Worm (Caenorhabditis elegans) whole organism, L2 larva: ENCODE measurements around the gene srd-36.
A peak's percentile ranks its signal among the peaks of the same experiment; 100 is the strongest.

Experiments used
- C34F6.9 ChIP-seq: fragments of 150-350 bp; optimal IDR thresholded peaks from 2 replicates; lab custom pipeline; 2014; ENCODE audit warnings: missing biosample characterization, missing genetic modification characterization
- F13H6.1 ChIP-seq: sonication (generic microtip); optimal IDR thresholded peaks from 2 replicates; lab custom pipeline; 2016; ENCODE audit warnings: missing genetic modification characterization, missing compliant biosample characterization
- R02D3.7 ChIP-seq: fragments of 150-350 bp; optimal IDR thresholded peaks from 2 replicates; lab custom pipeline; 2014; ENCODE audit warnings: missing biosample characterization, missing genetic modification characterization
- ZK546.5 ChIP-seq: sonication (generic microtip); optimal IDR thresholded peaks from 2 replicates; lab custom pipeline; 2017; ENCODE audit warnings: missing biosample characterization, missing genetic modification characterization
- alr-1 ChIP-seq: fragments of 150-350 bp; optimal IDR thresholded peaks from 2 replicates; lab custom pipeline; 2014; ENCODE audit warnings: missing biosample characterization, missing genetic modification characterization
- ama-1 ChIP-seq: fragments of 150-350 bp; optimal IDR thresholded peaks from 2 replicates; lab custom pipeline; 2018; ENCODE audit warnings: inconsistent platforms
- blmp-1 ChIP-seq: sonication (generic microtip); optimal IDR thresholded peaks from 2 replicates; lab custom pipeline; 2017; ENCODE audit warnings: missing genetic modification characterization, mild to moderate bottlenecking, missing compliant biosample characterization, antibody characterized with exemption, moderate library complexity; ENCODE audit not compliant: insufficient read depth
- ceh-16 ChIP-seq: fragments of 150-350 bp; optimal IDR thresholded peaks from 2 replicates; lab custom pipeline; 2014; ENCODE audit warnings: missing biosample characterization, missing genetic modification characterization
- ceh-82 ChIP-seq: fragments of 150-350 bp; optimal IDR thresholded peaks from 2 replicates; lab custom pipeline; 2014; ENCODE audit warnings: missing biosample characterization, missing genetic modification characterization
- crh-2 ChIP-seq: sonication (generic microtip); optimal IDR thresholded peaks from 2 replicates; lab custom pipeline; 2017; ENCODE audit warnings: missing biosample characterization, missing genetic modification characterization
- dmd-4 ChIP-seq: sonication (generic microtip); optimal IDR thresholded peaks from 2 replicates; lab custom pipeline; 2017; ENCODE audit warnings: missing biosample characterization, missing genetic modification characterization
- egl-27 ChIP-seq: sonication (generic microtip); optimal IDR thresholded peaks from 3 replicates; lab custom pipeline; 2017; ENCODE audit warnings: missing biosample characterization, missing genetic modification reagents, missing genetic modification characterization
- elt-3 ChIP-seq: sonication (generic microtip); optimal IDR thresholded peaks from 2 replicates; lab custom pipeline; 2017; ENCODE audit warnings: missing biosample characterization, missing genetic modification characterization
- fos-1 ChIP-seq: fragments of 150-350 bp; optimal IDR thresholded peaks from 2 replicates; lab custom pipeline; 2014; ENCODE audit warnings: missing biosample characterization, missing genetic modification characterization
- gmeb-1 ChIP-seq: fragments of 150-350 bp; optimal IDR thresholded peaks from 2 replicates; lab custom pipeline; 2014; ENCODE audit warnings: missing biosample characterization, missing genetic modification characterization
- lin-11 ChIP-seq: fragments of 150-350 bp; sonication (generic microtip); optimal IDR thresholded peaks from 2 replicates; lab custom pipeline; 2014; ENCODE audit warnings: missing biosample characterization, missing genetic modification characterization, inconsistent platforms, mixed read lengths
- lin-13 ChIP-seq: fragments of 150-350 bp; optimal IDR thresholded peaks from 2 replicates; lab custom pipeline; 2014; ENCODE audit warnings: missing biosample characterization, missing genetic modification reagents, missing genetic modification characterization
- lin-39 ChIP-seq: fragments of 150-350 bp; optimal IDR thresholded peaks from 2 replicates; lab custom pipeline; 2014; ENCODE audit warnings: missing biosample characterization, missing genetic modification reagents, missing genetic modification characterization
- lsy-2 ChIP-seq, 2 experiments: fragments of 150-350 bp in 1 of 2; sonication (generic microtip) in 1 of 2; optimal IDR thresholded peaks; 2 replicates each; lab custom pipeline; 2014 to 2017; ENCODE audit warnings: missing biosample characterization in 2 of 2, missing genetic modification characterization in 2 of 2
- mab-5 ChIP-seq: fragments of 150-350 bp; optimal IDR thresholded peaks from 2 replicates; lab custom pipeline; 2014; ENCODE audit warnings: missing biosample characterization, missing genetic modification characterization
- mdl-1 ChIP-seq, 2 experiments: fragments of 150-350 bp in 1 of 2; sonication (generic microtip) in 1 of 2; optimal IDR thresholded peaks; 2 replicates each; lab custom pipeline; 2017; ENCODE audit warnings: missing biosample characterization in 2 of 2, missing genetic modification characterization in 2 of 2
- nhr-12 ChIP-seq: fragments of 150-350 bp; optimal IDR thresholded peaks from 2 replicates; lab custom pipeline; 2014; ENCODE audit warnings: missing biosample characterization, missing genetic modification characterization
- nhr-129 ChIP-seq: fragments of 150-350 bp; optimal IDR thresholded peaks from 2 replicates; lab custom pipeline; 2014; ENCODE audit warnings: missing biosample characterization, missing genetic modification characterization
- nhr-21 ChIP-seq: fragments of 150-350 bp; optimal IDR thresholded peaks from 2 replicates; lab custom pipeline; 2014; ENCODE audit warnings: missing biosample characterization, missing genetic modification characterization
- nhr-23 ChIP-seq: fragments of 150-350 bp; optimal IDR thresholded peaks from 2 replicates; lab custom pipeline; 2014; ENCODE audit warnings: missing biosample characterization, missing genetic modification reagents, missing genetic modification characterization
- nhr-237 ChIP-seq: fragments of 150-350 bp; optimal IDR thresholded peaks from 2 replicates; lab custom pipeline; 2014; ENCODE audit warnings: missing biosample characterization, missing genetic modification characterization
- nhr-25 ChIP-seq: fragments of 150-350 bp; sonication (generic microtip); optimal IDR thresholded peaks from 3 replicates; lab custom pipeline; 2014; ENCODE audit warnings: missing biosample characterization, missing genetic modification characterization
- nhr-6 ChIP-seq: fragments of 150-350 bp; optimal IDR thresholded peaks from 2 replicates; lab custom pipeline; 2014; ENCODE audit warnings: missing biosample characterization, missing genetic modification characterization
- nhr-77 ChIP-seq: fragments of 150-350 bp; optimal IDR thresholded peaks from 2 replicates; lab custom pipeline; 2014; ENCODE audit warnings: missing biosample characterization, missing genetic modification characterization
- sem-4 ChIP-seq: fragments of 150-350 bp; optimal IDR thresholded peaks from 2 replicates; lab custom pipeline; 2014; ENCODE audit warnings: missing biosample characterization, missing genetic modification reagents, missing genetic modification characterization
- skn-1 ChIP-seq: sonication (generic microtip); optimal IDR thresholded peaks from 2 replicates; lab custom pipeline; 2017; ENCODE audit warnings: missing biosample characterization, missing genetic modification characterization
- sma-3 ChIP-seq: sonication (generic microtip); optimal IDR thresholded peaks from 2 replicates; lab custom pipeline; 2016; ENCODE audit warnings: missing genetic modification reagents, missing genetic modification characterization, missing compliant biosample characterization
- sma-9 ChIP-seq, 2 experiments: fragments of 150-350 bp in 1 of 2; sonication (generic microtip) in 1 of 2; optimal IDR thresholded peaks; 2 replicates each; lab custom pipeline; 2014 to 2016; ENCODE audit warnings: missing genetic modification characterization in 2 of 2, mild to moderate bottlenecking in 1 of 2, missing biosample characterization in 1 of 2, missing compliant biosample characterization in 1 of 2, missing genetic modification reagents in 1 of 2, moderate library complexity in 1 of 2
- snpc-4 ChIP-seq: fragments of 150-350 bp; optimal IDR thresholded peaks from 2 replicates; lab custom pipeline; 2014; ENCODE audit warnings: missing biosample characterization, missing genetic modification characterization
- unc-55 ChIP-seq: fragments of 150-350 bp; sonication (generic microtip); optimal IDR thresholded peaks from 3 replicates; lab custom pipeline; 2014; ENCODE audit warnings: missing biosample characterization, missing genetic modification reagents, missing genetic modification characterization
- unc-62 ChIP-seq: fragments of 150-350 bp; optimal IDR thresholded peaks from 2 replicates; lab custom pipeline; 2014; ENCODE audit warnings: missing biosample characterization, missing genetic modification reagents, missing genetic modification characterization
- zag-1 ChIP-seq: fragments of 150-350 bp; optimal IDR thresholded peaks from 2 replicates; lab custom pipeline; 2014; ENCODE audit warnings: missing biosample characterization, missing genetic modification characterization
- ztf-1 ChIP-seq: fragments of 200-800 bp; sonication (Bioruptor generic); conservative IDR thresholded peaks from 2 replicates; pipeline ENCODE4 v1.3.6; 2022; ENCODE audit warnings: missing genetic modification characterization, missing compliant biosample characterization
- ztf-11 ChIP-seq: sonication (generic microtip); optimal IDR thresholded peaks from 2 replicates; lab custom pipeline; 2017; ENCODE audit warnings: missing biosample characterization, missing genetic modification characterization
- ztf-4 ChIP-seq: fragments of 150-350 bp; optimal IDR thresholded peaks from 2 replicates; lab custom pipeline; 2014; ENCODE audit warnings: missing biosample characterization, missing genetic modification characterization

The srd-36 gene

ce11 chrX:13331386-13331785 lies 36.8 kb upstream of the srd-36 start, which contains the start of gene sir-2.3:
sir-2.3 (plus strand) TSS chrX:13331686.
- TF ChIP-seq nhr-23 (tag; lab: Kevin White, UChicago) (no peak), ceh-82 (tag; lab: Kevin White, UChicago) (no peak), ztf-1 (no peak), ztf-11 (tag; lab: Kevin White, UChicago) (no peak), mdl-1 (tag; optimal IDR thresholded peaks at IDR 0.05; lab: Kevin White, UChicago) (no peak), zag-1 (no peak), ZK546.5 (tag; lab: Kevin White, UChicago) (no peak), nhr-12 (no peak), sem-4 (no peak), mab-5 (tag; lab: Kevin White, UChicago) (no peak), elt-3 (tag; lab: Kevin White, UChicago) (no peak), C34F6.9 (tag; lab: Kevin White, UChicago) (no peak), lsy-2 (tag; optimal IDR thresholded peaks at IDR 0.05; lab: Kevin White, UChicago) (no peak), snpc-4 (tag; lab: Kevin White, UChicago) (no peak), F13H6.1 (tag; lab: Kevin White, UChicago) (no peak), alr-1 (no peak), unc-55 (no peak), dmd-4 (no peak), nhr-6 (tag; lab: Kevin White, UChicago) (no peak)
- TF ChIP-seq, all 48 proteins: peak for 0

- no peak for TF ChIP-seq nhr-77 (tag; lab: Kevin White, UChicago)
- TF ChIP-seq nhr-21 (tag; lab: Kevin White, UChicago) = peak; percentile 86
- no peak for TF ChIP-seq ztf-1
- peak; percentile 94 for TF ChIP-seq C34F6.9 (tag; lab: Kevin White, UChicago)
- no peak for TF ChIP-seq skn-1 (tag; lab: Kevin White, UChicago)
- peak; percentile 85 for TF ChIP-seq sma-3 (GFP tag; lab: Kevin White, UChicago)
- no peak for TF ChIP-seq nhr-12
- TF ChIP-seq crh-2 (tag; lab: Kevin White, UChicago) = peak; percentile 85
- TF ChIP-seq ceh-16 (tag; lab: Kevin White, UChicago) = no peak
- peak; percentile 89 for TF ChIP-seq F13H6.1 (tag; lab: Kevin White, UChicago)
- no peak for TF ChIP-seq ZK546.5 (tag; lab: Kevin White, UChicago)
- TF ChIP-seq lsy-2 (tag; optimal IDR thresholded peaks at IDR 0.05; lab: Kevin White, UChicago) = peak in 1 of 2 experiments; percentile 81
- TF ChIP-seq zag-1 = peak; percentile 57
- peak; percentile 69 for TF ChIP-seq blmp-1
- peak; percentile 79 for TF ChIP-seq nhr-6 (tag; lab: Kevin White, UChicago)
- no peak for TF ChIP-seq ama-1
- TF ChIP-seq fos-1 (tag; lab: Kevin White, UChicago) = peak; percentile 99
- TF ChIP-seq lin-39 (tag; lab: Kevin White, UChicago) = peak; percentile 63
- TF ChIP-seq dmd-4 = no peak
- peak; percentile 64 for TF ChIP-seq lin-13 (GFP tag; lab: Kevin White, UChicago)
- peak; percentile 94 for TF ChIP-seq nhr-129
- TF ChIP-seq nhr-237 (tag; lab: Kevin White, UChicago) = no peak
- TF ChIP-seq lin-11 (tag; lab: Kevin White, UChicago) = peak; percentile 28
- TF ChIP-seq mdl-1 (tag; optimal IDR thresholded peaks at IDR 0.05; lab: Kevin White, UChicago) = peak; percentile 20 to 76
- TF ChIP-seq gmeb-1 (tag; lab: Kevin White, UChicago) = peak; percentile 58
- peak; percentile 87 for TF ChIP-seq unc-55
- no peak for TF ChIP-seq ztf-11 (tag; lab: Kevin White, UChicago)
- peak; percentile 89 for TF ChIP-seq sma-9 (GFP tag; optimal IDR thresholded peaks at IDR 0.05; lab: Kevin White, UChicago)
- no peak for TF ChIP-seq sma-9 (tag; optimal IDR thresholded peaks at IDR 0.05; lab: Kevin White, UChicago)
- peak; percentile 79 for TF ChIP-seq mab-5 (tag; lab: Kevin White, UChicago)
- no peak for TF ChIP-seq R02D3.7
- TF ChIP-seq nhr-25 (tag; lab: Kevin White, UChicago) = peak; percentile 83
- TF ChIP-seq snpc-4 (tag; lab: Kevin White, UChicago) = peak; percentile 58
- TF ChIP-seq sem-4 = peak; percentile 80
- no peak for TF ChIP-seq alr-1
- peak; percentile 70 for TF ChIP-seq egl-27
- TF ChIP-seq ztf-4 = peak; percentile 29
Observed at ce11 chrX:13328868-13329267, 34.3 kb upstream of the srd-36 start.

ce11 chrX:13328034-13328433 lies 33.5 kb upstream of the srd-36 start, which contains the start of gene sir-2.2:
sir-2.2 (plus strand) TSS chrX:13328067.
- TF ChIP-seq nhr-21 (tag; lab: Kevin White, UChicago) (peak; percentile 43), nhr-25 (tag; lab: Kevin White, UChicago) (peak; percentile 39), F13H6.1 (tag; lab: Kevin White, UChicago) (peak; percentile 19), ama-1 (no peak), ztf-1 (no peak), unc-62 (no peak), crh-2 (tag; lab: Kevin White, UChicago) (peak; percentile 23), fos-1 (tag; lab: Kevin White, UChicago) (peak; percentile 84), sma-3 (GFP tag; lab: Kevin White, UChicago) (peak; percentile 4), sma-9 (GFP tag; optimal IDR thresholded peaks at IDR 0.05; lab: Kevin White, UChicago) (peak; percentile 74), sma-9 (tag; optimal IDR thresholded peaks at IDR 0.05; lab: Kevin White, UChicago) (no peak), ztf-11 (tag; lab: Kevin White, UChicago) (no peak), elt-3 (tag; lab: Kevin White, UChicago) (no peak)
